Fruit fly (Drosophila melanogaster) whole organism, embryonic: Measurements from ENCODE around the gene CG44869.

Experiments
- CG17829 ChIP-seq: fragments of 200-800 bp; optimal IDR thresholded peaks from 2 replicates; lab custom pipeline; 2019; ENCODE audit warnings: missing biosample characterization, mild to moderate bottlenecking, missing genetic modification characterization, moderate library complexity
- cad ChIP-seq: fragments of >200 bp; optimal IDR thresholded peaks from 2 replicates; lab custom pipeline; 2017; ENCODE audit warnings: missing biosample characterization, missing genetic modification characterization
- dysf ChIP-seq: fragments of 200-800 bp; sonication (Bioruptor generic); IDR thresholded peaks from 3 replicates; pipeline ENCODE4 v1.3.6; 2022; ENCODE audit warnings: missing biosample characterization, missing genetic modification characterization
- grau ChIP-seq: fragments of 200-800 bp; optimal IDR thresholded peaks from 3 replicates; lab custom pipeline; 2019; ENCODE audit warnings: missing biosample characterization, mild to moderate bottlenecking, missing genetic modification characterization, moderate library complexity

DNA sequence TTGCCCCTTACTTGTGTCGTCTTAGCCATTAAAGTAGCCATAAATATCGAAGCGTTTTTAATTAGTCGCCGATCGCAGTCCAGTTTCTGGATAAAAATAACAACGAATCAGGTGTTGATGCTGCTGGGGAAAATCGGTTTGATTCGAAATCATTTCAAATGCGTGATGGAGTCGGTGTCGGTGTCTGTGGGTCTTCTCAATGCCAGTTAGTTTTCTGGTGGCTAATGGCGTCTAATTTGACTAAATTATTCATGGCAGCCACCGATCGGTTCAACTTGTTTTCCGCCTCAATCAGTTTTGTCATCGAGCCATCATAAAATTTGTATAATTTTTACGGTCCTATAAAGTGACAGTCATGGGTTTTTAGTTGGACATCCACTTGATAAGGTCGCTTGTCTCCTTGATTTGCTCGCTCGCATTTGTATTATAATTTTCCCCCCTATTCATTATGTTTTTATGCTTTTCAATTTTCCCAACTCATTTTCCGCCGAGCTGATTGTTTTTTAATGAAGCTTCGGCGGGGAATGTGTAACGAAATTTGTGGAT lies 17.8 kb downstream of the CG44869 start:
- no peak for TF ChIP-seq grau
- no peak for TF ChIP-seq dysf
- TF ChIP-seq CG17829 (tag; lab: Kevin White, UChicago), result no peak
- TF ChIP-seq cad (GFP tag; lab: Kevin White, UChicago), result no peak
